Fruit fly (Drosophila melanogaster) whole organism, embryonic: ENCODE results near the gene CG31717.

Experiments used
- ATbp ChIP-seq: fragments of 200-800 bp; sonication (Bioruptor generic); optimal IDR thresholded peaks from 2 replicates; lab custom pipeline; 2017; ENCODE audit warnings: missing biosample characterization, mild to moderate bottlenecking, missing genetic modification characterization, missing genetic modification reagents
- Atf-2 ChIP-seq: fragments of 200-800 bp; sonication (Bioruptor generic); optimal IDR thresholded peaks from 2 replicates; lab custom pipeline; 2016; ENCODE audit warnings: missing biosample characterization, missing genetic modification characterization
- Atf3 ChIP-seq: fragments of 200-800 bp; sonication (Bioruptor generic); optimal IDR thresholded peaks from 3 replicates; lab custom pipeline; 2016; ENCODE audit warnings: missing biosample characterization, missing genetic modification characterization
- B-H1 ChIP-seq: fragments of 200-800 bp; sonication (Bioruptor generic); IDR thresholded peaks from 3 replicates; pipeline ENCODE4 v1.3.6; 2022; ENCODE audit warnings: missing biosample characterization, missing genetic modification characterization
- Blimp-1 ChIP-seq: fragments of 200-800 bp; sonication (Bioruptor generic); optimal IDR thresholded peaks from 3 replicates; lab custom pipeline; 2018; ENCODE audit warnings: missing biosample characterization, missing genetic modification characterization, mild to moderate bottlenecking, moderate library complexity, missing genetic modification reagents
- CG10959 ChIP-seq: fragments of 200-800 bp; sonication (Bioruptor generic); IDR thresholded peaks from 2 replicates; pipeline ENCODE4 v1.3.6; 2022; ENCODE audit warnings: missing biosample characterization, missing genetic modification characterization
- CG10979 ChIP-seq: fragments of 200-800 bp; sonication (Bioruptor generic); optimal IDR thresholded peaks from 2 replicates; lab custom pipeline; 2018; ENCODE audit warnings: missing biosample characterization, mild to moderate bottlenecking, missing genetic modification characterization, moderate library complexity
- CG11085 ChIP-seq: fragments of 200-800 bp; sonication (Bioruptor generic); IDR thresholded peaks from 2 replicates; pipeline ENCODE4 v1.3.6; 2022; ENCODE audit warnings: missing biosample characterization, missing genetic modification characterization
- CG11723 ChIP-seq: fragments of 200-800 bp; sonication (Bioruptor generic); optimal IDR thresholded peaks from 2 replicates; lab custom pipeline; 2017; ENCODE audit warnings: missing biosample characterization, mild to moderate bottlenecking, missing genetic modification characterization
- CG13424 ChIP-seq: fragments of 200-800 bp; sonication (Bioruptor generic); optimal IDR thresholded peaks from 2 replicates; lab custom pipeline; 2019; ENCODE audit warnings: missing biosample characterization, mild to moderate bottlenecking, missing genetic modification characterization, moderate library complexity
- CG14441 ChIP-seq: fragments of 200-800 bp; sonication (Bioruptor generic); IDR thresholded peaks from 2 replicates; pipeline ENCODE4 v1.3.6; 2022; ENCODE audit warnings: missing biosample characterization, missing genetic modification characterization
- CG14965 ChIP-seq: fragments of 200-800 bp; sonication (Bioruptor generic); optimal IDR thresholded peaks from 2 replicates; lab custom pipeline; 2016; ENCODE audit warnings: missing biosample characterization, missing genetic modification characterization, borderline replicate concordance
- CG16813 ChIP-seq: fragments of 200-800 bp; sonication (Bioruptor generic); IDR thresholded peaks from 3 replicates; pipeline ENCODE4 v1.3.6; 2022; ENCODE audit warnings: missing biosample characterization, missing genetic modification characterization; ENCODE audit not compliant: partially characterized antibody
- CG17186 ChIP-seq: fragments of 200-800 bp; sonication (Bioruptor generic); optimal IDR thresholded peaks from 3 replicates; lab custom pipeline; 2017; ENCODE audit warnings: missing biosample characterization, missing genetic modification reagents, missing genetic modification characterization
- CG2120 ChIP-seq: fragments of 200-800 bp; sonication (Bioruptor generic); optimal IDR thresholded peaks from 3 replicates; lab custom pipeline; 2016; ENCODE audit warnings: missing biosample characterization, missing genetic modification characterization
- CG3163 ChIP-seq: fragments of 200-800 bp; sonication (Bioruptor generic); optimal IDR thresholded peaks from 3 replicates; lab custom pipeline; 2016; ENCODE audit warnings: missing biosample characterization, missing genetic modification characterization
- CG42726 ChIP-seq: fragments of 200-800 bp; sonication (Bioruptor generic); IDR thresholded peaks from 2 replicates; pipeline ENCODE4 v1.3.6; 2022; ENCODE audit warnings: missing biosample characterization, missing genetic modification characterization; ENCODE audit not compliant: partially characterized antibody
- CG4404 ChIP-seq: fragments of 200-800 bp; sonication (Bioruptor generic); IDR thresholded peaks from 2 replicates; pipeline ENCODE4 v1.3.6; 2022; ENCODE audit warnings: missing biosample characterization, missing genetic modification characterization
- CG5953 ChIP-seq: fragments of 200-800 bp; sonication (Bioruptor generic); IDR thresholded peaks from 2 replicates; pipeline ENCODE4 v1.3.6; 2022; ENCODE audit warnings: missing biosample characterization, missing genetic modification characterization
- CG6765 ChIP-seq: fragments of 200-800 bp; sonication (Bioruptor generic); optimal IDR thresholded peaks from 3 replicates; lab custom pipeline; 2017; ENCODE audit warnings: missing biosample characterization, mild to moderate bottlenecking, missing genetic modification characterization
- CG6813 ChIP-seq: fragments of 200-800 bp; sonication (Bioruptor generic); optimal IDR thresholded peaks from 2 replicates; lab custom pipeline; 2017; ENCODE audit warnings: missing biosample characterization, missing genetic modification characterization, mild to moderate bottlenecking, moderate library complexity, missing genetic modification reagents
- CG7357 ChIP-seq: fragments of 200-800 bp; sonication (Bioruptor generic); IDR thresholded peaks from 3 replicates; pipeline ENCODE4 v1.3.6; 2022; ENCODE audit warnings: missing biosample characterization, missing genetic modification characterization
- Dip2 ChIP-seq: fragments of 200-800 bp; sonication (Bioruptor generic); IDR thresholded peaks from 2 replicates; pipeline ENCODE4 v1.3.6; 2022; ENCODE audit warnings: missing biosample characterization, missing genetic modification characterization
- Doc2 ChIP-seq: fragments of 200-800 bp; sonication (Bioruptor generic); IDR thresholded peaks from 2 replicates; pipeline ENCODE4 v1.3.6; 2022; ENCODE audit warnings: missing biosample characterization, missing genetic modification characterization
- Fer1 ChIP-seq: fragments of 200-800 bp; sonication (Bioruptor generic); optimal IDR thresholded peaks from 2 replicates; lab custom pipeline; 2017; ENCODE audit warnings: missing biosample characterization, mild to moderate bottlenecking, missing genetic modification characterization
- HLH4C ChIP-seq: fragments of 200-800 bp; sonication (Bioruptor generic); IDR thresholded peaks from 3 replicates; pipeline ENCODE4 v1.3.6; 2022; ENCODE audit warnings: missing biosample characterization, missing genetic modification characterization; ENCODE audit not compliant: partially characterized antibody
- HLHmδ ChIP-seq: fragments of 200-800 bp; sonication (Bioruptor generic); optimal IDR thresholded peaks from 2 replicates; lab custom pipeline; 2018; ENCODE audit warnings: missing biosample characterization, mild to moderate bottlenecking, missing genetic modification characterization, moderate library complexity
- Hand ChIP-seq: fragments of 200-800 bp; sonication (Bioruptor generic); optimal IDR thresholded peaks from 2 replicates; lab custom pipeline; 2017; ENCODE audit warnings: mild to moderate bottlenecking, missing biosample characterization, missing genetic modification reagents, missing genetic modification characterization
- Hsf ChIP-seq: fragments of 200-800 bp; sonication (Bioruptor generic); optimal IDR thresholded peaks from 3 replicates; lab custom pipeline; 2016; ENCODE audit warnings: missing biosample characterization, missing genetic modification characterization
- Max ChIP-seq: fragments of 200-800 bp; sonication (Bioruptor generic); optimal IDR thresholded peaks from 2 replicates; lab custom pipeline; 2016; ENCODE audit warnings: missing biosample characterization, mild to moderate bottlenecking, missing genetic modification characterization
- Side ChIP-seq: fragments of 200-800 bp; sonication (Bioruptor generic); optimal IDR thresholded peaks from 2 replicates; lab custom pipeline; 2016; ENCODE audit warnings: missing biosample characterization, missing genetic modification characterization
- Sry-δ ChIP-seq: fragments of 200-800 bp; sonication (Bioruptor generic); optimal IDR thresholded peaks from 2 replicates; lab custom pipeline; 2016; ENCODE audit warnings: missing biosample characterization, missing genetic modification characterization
- YL-1 ChIP-seq: fragments of 200-800 bp; sonication (Bioruptor generic); optimal IDR thresholded peaks from 3 replicates; lab custom pipeline; 2017; ENCODE audit warnings: missing biosample characterization, mild to moderate bottlenecking, missing genetic modification characterization
- ato ChIP-seq: fragments of 200-800 bp; sonication (Bioruptor generic); IDR thresholded peaks from 2 replicates; pipeline ENCODE4 v1.3.6; 2022; ENCODE audit warnings: missing biosample characterization, missing genetic modification characterization; ENCODE audit not compliant: partially characterized antibody
- bcd ChIP-seq: fragments of 200-800 bp; sonication (Bioruptor generic); optimal IDR thresholded peaks from 2 replicates; lab custom pipeline; 2017; ENCODE audit warnings: missing biosample characterization, mild to moderate bottlenecking, missing genetic modification characterization
- chif ChIP-seq, 2 experiments: fragments of 200-800 bp; sonication (Bioruptor generic); optimal IDR thresholded peaks; 3 replicates each; lab custom pipeline; 2016; ENCODE audit warnings: missing biosample characterization in 2 of 2, missing genetic modification characterization in 2 of 2
- crc ChIP-seq: fragments of 200-800 bp; sonication (Bioruptor generic); optimal IDR thresholded peaks from 2 replicates; lab custom pipeline; 2016; ENCODE audit warnings: missing biosample characterization, missing genetic modification characterization
- en ChIP-seq: fragments of 200-800 bp; sonication (Bioruptor generic); optimal IDR thresholded peaks from 2 replicates; lab custom pipeline; 2016; ENCODE audit warnings: missing biosample characterization, missing genetic modification characterization
- fd3F ChIP-seq: fragments of 200-800 bp; sonication (Bioruptor generic); optimal IDR thresholded peaks from 2 replicates; lab custom pipeline; 2018; ENCODE audit warnings: missing biosample characterization, mild to moderate bottlenecking, missing genetic modification characterization, moderate library complexity
- fru ChIP-seq: fragments of >200 bp; optimal IDR thresholded peaks from 2 replicates; lab custom pipeline; 2017
- ham ChIP-seq: fragments of 200-800 bp; sonication (Bioruptor generic); IDR thresholded peaks from 2 replicates; pipeline ENCODE4 v1.3.6; 2022; ENCODE audit warnings: missing biosample characterization, missing genetic modification characterization
- lola ChIP-seq, 3 experiments: fragments of >200 bp in 2 of 3; fragments of 200-800 bp in 1 of 3; sonication (Bioruptor generic) in 1 of 3; optimal IDR thresholded peaks; 2 replicates each; lab custom pipeline; 2017 to 2019; ENCODE audit warnings: missing biosample characterization in 3 of 3, missing genetic modification characterization in 3 of 3, mild to moderate bottlenecking in 1 of 3, moderate library complexity in 1 of 3
- nerfin-1 ChIP-seq: fragments of 200-800 bp; sonication (Bioruptor generic); optimal IDR thresholded peaks from 3 replicates; lab custom pipeline; 2019; ENCODE audit warnings: missing biosample characterization, mild to moderate bottlenecking, missing genetic modification characterization, moderate library complexity
- oc ChIP-seq: fragments of 200-800 bp; sonication (Bioruptor generic); optimal IDR thresholded peaks from 2 replicates; lab custom pipeline; 2018; ENCODE audit warnings: missing biosample characterization, mild to moderate bottlenecking, missing genetic modification characterization, moderate library complexity
- pzg ChIP-seq: fragments of 200-800 bp; sonication (Bioruptor generic); optimal IDR thresholded peaks from 3 replicates; lab custom pipeline; 2018; ENCODE audit warnings: missing biosample characterization, mild to moderate bottlenecking, missing genetic modification characterization, moderate library complexity
- run ChIP-seq: fragments of 200-800 bp; sonication (Bioruptor generic); optimal IDR thresholded peaks from 3 replicates; lab custom pipeline; 2018; ENCODE audit warnings: missing biosample characterization, mild to moderate bottlenecking, missing genetic modification characterization
- sob ChIP-seq: fragments of 200-800 bp; sonication (Bioruptor generic); IDR thresholded peaks from 2 replicates; pipeline ENCODE4 v1.3.6; 2022; ENCODE audit warnings: missing biosample characterization, missing genetic modification characterization
- trem ChIP-seq: fragments of 200-800 bp; optimal IDR thresholded peaks from 3 replicates; lab custom pipeline; 2019; ENCODE audit warnings: missing biosample characterization, mild to moderate bottlenecking, missing genetic modification characterization, moderate library complexity
- vvl ChIP-seq: fragments of 200-800 bp; sonication (Bioruptor generic); IDR thresholded peaks from 2 replicates; pipeline ENCODE4 v1.3.6; 2022; ENCODE audit warnings: missing biosample characterization, missing genetic modification characterization

The CG31717 gene

dm6 chr2L:10260750-10261493 lies 10.4 kb downstream of the CG31717 start, which contains the start of gene Pten (continued):
- TF ChIP-seq fru (no peak), CG5953 (GFP tag; lab: Robert Waterston, UW) (no peak), nerfin-1 (tag; lab: Kevin White, UChicago) (peak; percentile 48), YL-1 (GFP tag; lab: Kevin White, UChicago) (peak; percentile 79), ham (GFP tag; lab: Robert Waterston, UW) (no peak), CG2120 (GFP tag; lab: Kevin White, UChicago) (peak; percentile 37), Hand (GFP tag; lab: Kevin White, UChicago) (no peak), Hsf (peak; percentile 63), CG6765 (GFP tag; lab: Kevin White, UChicago) (peak; percentile 37), B-H1 (GFP tag; lab: Robert Waterston, UW) (peak; percentile 58; the same call in 2 of the 3 replicates), Sry-δ (GFP tag; lab: Kevin White, UChicago) (peak; percentile 79), pzg (GFP tag; lab: Kevin White, UChicago) (peak; percentile 83), sob (GFP tag; lab: Robert Waterston, UW) (0 out of 2 replicates have a peak, but pooled peaks have one; percentile 54), Fer1 (GFP tag; lab: Kevin White, UChicago) (peak; percentile 55), ATbp (GFP tag; lab: Kevin White, UChicago) (no peak), CG42726 (GFP tag; lab: Robert Waterston, UW) (peak; percentile 82; the same call in 1 of the 2 replicates), Max (GFP tag; lab: Kevin White, UChicago) (peak; percentile 79), oc (tag; lab: Kevin White, UChicago) (no peak), Dip2 (GFP tag; lab: Robert Waterston, UW) (no peak), CG7357 (no peak; the same call in 2 of the 3 replicates), crc (GFP tag; lab: Kevin White, UChicago) (peak; percentile 46), fd3F (GFP tag; lab: Kevin White, UChicago) (peak; percentile 42), Atf-2 (GFP tag; lab: Kevin White, UChicago) (peak; percentile 52), Side (GFP tag; lab: Kevin White, UChicago) (peak; percentile 67), HLHmδ (GFP tag; lab: Kevin White, UChicago) (no peak), chif (GFP tag; optimal IDR thresholded peaks at IDR 0.05; lab: Kevin White, UChicago) (peak; percentile 26 to 43), CG10959 (GFP tag; lab: Robert Waterston, UW) (no peak), lola (GFP tag; optimal IDR thresholded peaks at IDR 0.05; lab: Kevin White, UChicago) (peak in 1 of 3 experiments; percentile 84), Blimp-1 (GFP tag; lab: Kevin White, UChicago) (no peak), CG10979 (tag; lab: Kevin White, UChicago) (peak; percentile 63), CG11723 (GFP tag; lab: Kevin White, UChicago) (no peak), bcd (GFP tag; lab: Kevin White, UChicago) (no peak), ato (GFP tag; lab: Robert Waterston, UW) (peak; percentile 87), Doc2 (no peak), CG16813 (GFP tag; lab: Robert Waterston, UW) (peak; percentile 92), run (tag; lab: Kevin White, UChicago) (no peak), CG11085 (GFP tag; lab: Robert Waterston, UW) (no peak), HLH4C (peak; percentile 94), en (peak; percentile 51), CG3163 (GFP tag; lab: Kevin White, UChicago) (peak; percentile 27), CG4404 (no peak), CG14441 (GFP tag; lab: Robert Waterston, UW) (no peak), CG13424 (tag; lab: Kevin White, UChicago) (peak; percentile 56), trem (tag; lab: Kevin White, UChicago) (peak; percentile 61), CG6813 (no peak), CG17186 (GFP tag; lab: Kevin White, UChicago) (peak; percentile 44), vvl (peak; percentile 58; the same call in 1 of the 2 replicates), CG14965 (GFP tag; lab: Kevin White, UChicago) (no peak), Atf3 (GFP tag; lab: Kevin White, UChicago) (peak; percentile 68)
